Worm (Caenorhabditis elegans): Measurements from ENCODE around the gene EGAP2.1.

ce11 chrII:5231111-5231510, at the start of gene EGAP2.1:
- no peak for TF ChIP-seq nfyb-1 (GFP tag; IDR thresholded peaks at IDR 0.05)
- TF ChIP-seq Y95B8A.8 (GFP tag; IDR thresholded peaks at IDR 0.05): no peak
- TF ChIP-seq ama-1 (optimal IDR thresholded peaks at IDR 0.05): no peak
- TF ChIP-seq ama-1 (GFP tag; optimal IDR thresholded peaks at IDR 0.05): no peak
- TF ChIP-seq tbx-9 (tag; optimal IDR thresholded peaks at IDR 0.05; ENCODE audit: borderline replicate concordance): no peak
- no peak for TF ChIP-seq F22D6.2 (tag; optimal IDR thresholded peaks at IDR 0.05)
- no peak for TF ChIP-seq nfya-1 (tag; optimal IDR thresholded peaks at IDR 0.05; ENCODE audit: borderline replicate concordance, insufficient read depth)
